ENCODE assay signal across 6 worm cellular contexts in the genomic region with DNA sequence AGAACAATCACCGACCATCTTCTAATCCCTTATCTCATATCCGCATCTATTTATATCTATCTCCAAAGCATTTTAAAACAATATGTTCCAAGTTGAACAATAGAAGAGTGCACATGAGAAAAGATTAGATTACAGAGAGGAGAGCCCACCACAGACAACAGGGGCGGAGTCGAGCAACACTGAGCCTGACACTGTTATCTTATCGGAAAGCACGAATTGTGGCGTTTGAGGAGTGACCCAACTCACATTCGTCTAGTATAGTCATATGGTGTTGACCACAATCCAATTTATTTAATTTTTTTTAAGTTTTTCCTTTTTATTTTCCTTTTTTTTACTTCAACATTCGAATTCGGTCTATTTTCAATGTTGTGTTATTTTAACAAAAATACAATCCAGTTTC.
TF ChIP-seq lines count a peak whose summit lies in the region.

No protein-coding gene starts in this region.

TF ChIP-seq in whole organism, L1 larva, 84 proteins besides CTCF, POLR2A, EP300 and RAD21:
- TF ChIP-seq skn-1 (tag; optimal IDR thresholded peaks at IDR 0.05; lab: Kevin White, UChicago) (no peak), isw-1 (GFP tag; IDR thresholded peaks at IDR 0.05; lab: Robert Waterston, UW) (no peak), snpc-4 (tag; optimal IDR thresholded peaks at IDR 0.05; lab: Kevin White, UChicago) (no peak), ets-5 (GFP tag; IDR thresholded peaks at IDR 0.05; lab: Robert Waterston, UW) (no peak), ceh-8 (GFP tag; optimal IDR thresholded peaks at IDR 0.05; lab: Kevin White, UChicago) (no peak), sox-4 (tag; optimal IDR thresholded peaks at IDR 0.05; lab: Kevin White, UChicago) (no peak), elt-2 (tag; optimal IDR thresholded peaks at IDR 0.05; lab: Kevin White, UChicago) (peak; percentile 80), unc-62 (GFP tag; optimal IDR thresholded peaks at IDR 0.05; lab: Kevin White, UChicago) (no peak)

TF ChIP-seq in whole organism, L2 larva, 48 proteins besides CTCF, POLR2A, EP300 and RAD21 (continues in another document):
- no peak for TF ChIP-seq alr-1 (tag; optimal IDR thresholded peaks at IDR 0.05; lab: Kevin White, UChicago)
- TF ChIP-seq lsy-2 (tag; optimal IDR thresholded peaks at IDR 0.05; lab: Kevin White, UChicago), result no peak
- TF ChIP-seq nhr-12 (tag; optimal IDR thresholded peaks at IDR 0.05; lab: Kevin White, UChicago), result no peak
- no peak for TF ChIP-seq gmeb-1 (tag; optimal IDR thresholded peaks at IDR 0.05; lab: Kevin White, UChicago)
- TF ChIP-seq elt-3 (tag; optimal IDR thresholded peaks at IDR 0.05; lab: Kevin White, UChicago), result no peak
- TF ChIP-seq sma-9 (GFP tag; optimal IDR thresholded peaks at IDR 0.05; lab: Kevin White, UChicago), result peak; percentile 37
- no peak for TF ChIP-seq sma-9 (tag; optimal IDR thresholded peaks at IDR 0.05; lab: Kevin White, UChicago)
- no peak for TF ChIP-seq elt-1 (tag; optimal IDR thresholded peaks at IDR 0.05; lab: Kevin White, UChicago)
- no peak for TF ChIP-seq peb-1 (tag; optimal IDR thresholded peaks at IDR 0.05; lab: Kevin White, UChicago)
- peak; percentile 39 for TF ChIP-seq F13H6.1 (tag; optimal IDR thresholded peaks at IDR 0.05; lab: Kevin White, UChicago)
- TF ChIP-seq ztf-4 (tag; optimal IDR thresholded peaks at IDR 0.05; lab: Kevin White, UChicago), result no peak
- no peak for TF ChIP-seq R02D3.7 (tag; optimal IDR thresholded peaks at IDR 0.05; lab: Kevin White, UChicago)
- TF ChIP-seq crh-2 (tag; optimal IDR thresholded peaks at IDR 0.05; lab: Kevin White, UChicago), result no peak
- no peak for TF ChIP-seq nhr-11 (tag; optimal IDR thresholded peaks at IDR 0.05; lab: Kevin White, UChicago)
- no peak for TF ChIP-seq mbf-1 (tag; optimal IDR thresholded peaks at IDR 0.05; lab: Kevin White, UChicago)
- no peak for TF ChIP-seq sem-4 (tag; optimal IDR thresholded peaks at IDR 0.05; lab: Kevin White, UChicago)
- no peak for TF ChIP-seq blmp-1 (tag; optimal IDR thresholded peaks at IDR 0.05; lab: Kevin White, UChicago; ENCODE audit: insufficient read depth)

TF ChIP-seq in whole organism, L3 larva, 47 proteins besides CTCF, POLR2A, EP300 and RAD21:
- TF ChIP-seq egl-5 (tag; optimal IDR thresholded peaks at IDR 0.05; lab: Kevin White, UChicago), result no peak
- peak; percentile 72 for TF ChIP-seq pqm-1 (tag; optimal IDR thresholded peaks at IDR 0.05; lab: Kevin White, UChicago)
- TF ChIP-seq elt-2 (tag; optimal IDR thresholded peaks at IDR 0.05; lab: Kevin White, UChicago), result peak; percentile 73
- no peak for TF ChIP-seq lin-15B (tag; optimal IDR thresholded peaks at IDR 0.05; lab: Kevin White, UChicago)

TF ChIP-seq in whole organism, L4 larva, 104 proteins besides CTCF, POLR2A, EP300 and RAD21:
- TF ChIP-seq nhr-28 (tag; optimal IDR thresholded peaks at IDR 0.05; lab: Kevin White, UChicago) (peak; percentile 10), lsy-2 (tag; optimal IDR thresholded peaks at IDR 0.05; lab: Kevin White, UChicago) (no peak), ceh-62 (tag; optimal IDR thresholded peaks at IDR 0.05; lab: Kevin White, UChicago) (no peak), zag-1 (tag; optimal IDR thresholded peaks at IDR 0.05; lab: Kevin White, UChicago) (no peak), daf-16 (GFP tag; optimal IDR thresholded peaks at IDR 0.05; lab: Kevin White, UChicago) (no peak), daf-16 (tag; optimal IDR thresholded peaks at IDR 0.05; lab: Kevin White, UChicago) (peak; percentile 87), hlh-30 (tag; optimal IDR thresholded peaks at IDR 0.05; lab: Kevin White, UChicago; ENCODE audit: insufficient read depth) (peak; percentile 60), dve-1 (tag; optimal IDR thresholded peaks at IDR 0.05; lab: Kevin White, UChicago; ENCODE audit: insufficient read depth) (peak; percentile 76), dmd-6 (GFP tag; IDR thresholded peaks at IDR 0.05; lab: Robert Waterston, UW) (no peak; the same call in 1 of the 2 replicates), aly-2 (tag; optimal IDR thresholded peaks at IDR 0.05; lab: Kevin White, UChicago) (no peak), lin-1 (GFP tag; IDR thresholded peaks at IDR 0.05; lab: Robert Waterston, UW) (no peak), hlh-11 (tag; optimal IDR thresholded peaks at IDR 0.05; lab: Kevin White, UChicago) (peak; percentile 83)

TF ChIP-seq in whole organism, late embryonic, 69 proteins besides CTCF, POLR2A, EP300 and RAD21:
- TF ChIP-seq elt-2 (tag; optimal IDR thresholded peaks at IDR 0.05; lab: Kevin White, UChicago) (peak; percentile 85), pax-1 (tag; optimal IDR thresholded peaks at IDR 0.05; lab: Kevin White, UChicago) (no peak)
TF ChIP-seq in whole organism, late embryonic: peak in this region for 1.

TF ChIP-seq in whole organism, young adult, 124 proteins besides CTCF, POLR2A, EP300 and RAD21:
- TF ChIP-seq nfyb-1 (GFP tag; IDR thresholded peaks at IDR 0.05; lab: Robert Waterston, UW) (no peak), ccch-3 (GFP tag; optimal IDR thresholded peaks at IDR 0.05; lab: Kevin White, UChicago) (no peak), nhr-80 (tag; optimal IDR thresholded peaks at IDR 0.05; lab: Kevin White, UChicago) (peak; percentile 53)
